Fruit fly (Drosophila melanogaster) whole organism, pupa: Measurements from ENCODE around the gene jumu.

Experiments used
- CG10348 ChIP-seq: fragments of 200-800 bp; sonication (Bioruptor generic); IDR thresholded peaks from 2 replicates; pipeline ENCODE4 v1.3.6; 2022; ENCODE audit warnings: missing biosample characterization, missing genetic modification characterization
- CG12605 ChIP-seq: fragments of 200-800 bp; sonication (Bioruptor generic); IDR thresholded peaks from 2 replicates; pipeline ENCODE4 v1.3.6; 2022; ENCODE audit warnings: missing biosample characterization, missing genetic modification characterization
- CG13204 ChIP-seq: fragments of 200-800 bp; sonication (Bioruptor generic); optimal IDR thresholded peaks from 2 replicates; lab custom pipeline; 2018; ENCODE audit warnings: missing biosample characterization, mild to moderate bottlenecking, missing genetic modification characterization, moderate library complexity
- CG14655 ChIP-seq: fragments of 200-800 bp; sonication (Bioruptor generic); optimal IDR thresholded peaks from 3 replicates; lab custom pipeline; 2017; ENCODE audit warnings: mild to moderate bottlenecking, missing biosample characterization, missing genetic modification reagents, missing genetic modification characterization
- CG15710 ChIP-seq: fragments of 200-800 bp; sonication (Bioruptor generic); optimal IDR thresholded peaks from 2 replicates; lab custom pipeline; 2018; ENCODE audit warnings: missing biosample characterization, mild to moderate bottlenecking, missing genetic modification characterization, moderate library complexity
- CG17806 ChIP-seq: fragments of 200-800 bp; sonication (Bioruptor generic); optimal IDR thresholded peaks from 2 replicates; lab custom pipeline; 2018; ENCODE audit warnings: missing biosample characterization, mild to moderate bottlenecking, missing genetic modification characterization, moderate library complexity
- CG32121 ChIP-seq: fragments of 200-800 bp; sonication (Bioruptor generic); IDR thresholded peaks from 2 replicates; pipeline ENCODE4 v1.3.6; 2022; ENCODE audit warnings: missing biosample characterization, missing genetic modification characterization
- CG34367 ChIP-seq: fragments of 200-800 bp; sonication (Bioruptor generic); optimal IDR thresholded peaks from 2 replicates; lab custom pipeline; 2018; ENCODE audit warnings: missing biosample characterization, mild to moderate bottlenecking, missing genetic modification characterization
- CG4496 ChIP-seq: fragments of 200-800 bp; sonication (Bioruptor generic); IDR thresholded peaks from 3 replicates; pipeline ENCODE4 v1.3.6; 2022; ENCODE audit warnings: missing biosample characterization, missing genetic modification characterization
- CG8159 ChIP-seq: fragments of 200-800 bp; sonication (Bioruptor generic); optimal IDR thresholded peaks from 3 replicates; lab custom pipeline; 2018; ENCODE audit warnings: missing biosample characterization, mild to moderate bottlenecking, missing genetic modification characterization, moderate library complexity
- CG8301 ChIP-seq: fragments of 200-800 bp; sonication (Bioruptor generic); optimal IDR thresholded peaks from 2 replicates; lab custom pipeline; 2018; ENCODE audit warnings: missing biosample characterization, mild to moderate bottlenecking, missing genetic modification characterization
- CG9948 ChIP-seq: fragments of 200-800 bp; sonication (Bioruptor generic); optimal IDR thresholded peaks from 2 replicates; lab custom pipeline; 2018; ENCODE audit warnings: missing biosample characterization, mild to moderate bottlenecking, missing genetic modification characterization, moderate library complexity
- D1 ChIP-seq: fragments of 200-800 bp; sonication (Bioruptor generic); optimal IDR thresholded peaks from 2 replicates; lab custom pipeline; 2018; ENCODE audit warnings: missing biosample characterization, mild to moderate bottlenecking, missing genetic modification characterization, moderate library complexity
- EcR ChIP-seq: fragments of 200-800 bp; sonication (Bioruptor generic); optimal IDR thresholded peaks from 3 replicates; lab custom pipeline; 2019; ENCODE audit warnings: missing biosample characterization, missing genetic modification characterization, mild to moderate bottlenecking, moderate library complexity, missing genetic modification reagents
- Ets98B ChIP-seq: fragments of 200-800 bp; sonication (Bioruptor generic); IDR thresholded peaks from 2 replicates; pipeline ENCODE4 v1.3.6; 2022; ENCODE audit warnings: missing biosample characterization, missing genetic modification characterization
- Pif1A ChIP-seq: fragments of 200-800 bp; sonication (Bioruptor generic); optimal IDR thresholded peaks from 3 replicates; lab custom pipeline; 2016; ENCODE audit warnings: missing biosample characterization, missing genetic modification characterization
- Pif1B ChIP-seq: fragments of 200-800 bp; sonication (Bioruptor generic); optimal IDR thresholded peaks from 3 replicates; lab custom pipeline; 2016; ENCODE audit warnings: missing biosample characterization, missing genetic modification characterization
- Snoo ChIP-seq: fragments of 200-800 bp; sonication (Bioruptor generic); optimal IDR thresholded peaks from 3 replicates; lab custom pipeline; 2017; ENCODE audit warnings: missing biosample characterization, mild to moderate bottlenecking, missing genetic modification characterization, inconsistent platforms
- fd96Ca ChIP-seq: fragments of 200-800 bp; sonication (Bioruptor generic); IDR thresholded peaks from 3 replicates; pipeline ENCODE4 v1.3.6; 2022; ENCODE audit warnings: missing biosample characterization, missing genetic modification characterization
- gl ChIP-seq: fragments of 200-800 bp; sonication (Bioruptor generic); optimal IDR thresholded peaks from 2 replicates; lab custom pipeline; 2018; ENCODE audit warnings: missing biosample characterization, mild to moderate bottlenecking, missing genetic modification characterization
- rn ChIP-seq: fragments of 200-800 bp; sonication (Bioruptor generic); IDR thresholded peaks from 2 replicates; pipeline ENCODE4 v1.3.6; 2022; ENCODE audit warnings: missing biosample characterization, missing genetic modification characterization

Gene jumu

dm6 chr3R:10393020-10393653, 43.2 kb downstream of the jumu start:
- TF ChIP-seq EcR (GFP tag; lab: Kevin White, UChicago) (peak; percentile 48), CG10348 (GFP tag; lab: Robert Waterston, UW) (no peak)

DNA sequence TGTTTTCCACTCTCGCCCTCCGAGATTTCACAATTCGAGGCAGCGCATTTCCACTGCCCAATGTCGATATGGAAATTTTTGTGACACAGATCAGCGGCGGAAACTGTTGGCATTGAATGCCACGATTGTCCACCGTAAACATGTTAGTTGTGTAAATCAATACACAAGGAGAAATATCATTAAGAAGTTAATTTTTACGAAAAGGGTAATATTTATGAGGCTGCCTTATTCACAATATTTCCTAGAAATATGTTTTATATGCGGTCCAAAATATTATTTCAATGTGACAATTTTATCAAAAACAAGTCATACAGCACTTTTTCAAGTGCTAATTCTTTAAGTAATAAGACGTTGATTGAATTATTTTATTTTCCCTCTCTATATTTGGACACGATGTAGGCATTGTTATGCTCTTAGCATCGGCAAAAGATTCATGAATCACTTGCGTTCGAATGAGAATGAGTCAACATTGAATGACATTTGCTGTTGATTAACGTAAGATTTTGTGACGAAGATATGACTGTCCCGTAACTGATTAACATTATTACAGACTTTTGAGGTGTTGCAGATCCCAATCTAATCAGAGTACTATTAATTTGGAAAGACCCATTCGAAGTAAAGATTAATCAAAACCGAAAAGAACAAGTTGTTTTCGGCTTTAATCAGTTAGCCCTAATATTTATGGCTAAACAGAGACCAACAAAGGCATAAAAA, 43.8 kb downstream of the jumu start:
- no peak for TF ChIP-seq Pif1A (GFP tag; lab: Kevin White, UChicago)
- peak; percentile 14 for TF ChIP-seq CG9948 (tag; lab: Kevin White, UChicago)
- no peak for TF ChIP-seq D1 (tag; lab: Kevin White, UChicago)
- TF ChIP-seq fd96Ca, result no peak
- no peak for TF ChIP-seq Pif1B (GFP tag; lab: Kevin White, UChicago)
- TF ChIP-seq CG10348 (GFP tag; lab: Robert Waterston, UW), result no peak
- no peak for TF ChIP-seq CG12605 (GFP tag; lab: Robert Waterston, UW)
- TF ChIP-seq CG8301, result no peak
- no peak for TF ChIP-seq EcR (GFP tag; lab: Kevin White, UChicago)
- no peak for TF ChIP-seq CG34367 (tag; lab: Kevin White, UChicago)
- TF ChIP-seq CG13204 (GFP tag; lab: Kevin White, UChicago), result no peak
- no peak for TF ChIP-seq CG14655 (GFP tag; lab: Kevin White, UChicago)
- no peak for TF ChIP-seq CG8159 (tag; lab: Kevin White, UChicago)
- TF ChIP-seq Snoo (tag; lab: Kevin White, UChicago), result no peak
- no peak for TF ChIP-seq gl (tag; lab: Kevin White, UChicago)
- peak; percentile 45; the same call in 1 of the 2 replicates for TF ChIP-seq CG32121 (GFP tag; lab: Robert Waterston, UW)
- TF ChIP-seq CG17806 (tag; lab: Kevin White, UChicago), result peak; percentile 28
- TF ChIP-seq CG4496 (GFP tag; lab: Robert Waterston, UW), result peak; percentile 59
- TF ChIP-seq rn (GFP tag; lab: Robert Waterston, UW), result no peak
- peak; percentile 23; the same call in 1 of the 2 replicates for TF ChIP-seq Ets98B (GFP tag; lab: Robert Waterston, UW)
- TF ChIP-seq CG15710 (tag; lab: Kevin White, UChicago), result peak; percentile 9

dm6 chr3R:10394368-10394770, 44.4 kb downstream of the jumu start:
- TF ChIP-seq CG32121 (GFP tag; lab: Robert Waterston, UW) (peak; percentile 60; the same call in 1 of the 2 replicates), Snoo (tag; lab: Kevin White, UChicago) (no peak)

- no peak for TF ChIP-seq Pif1B (GFP tag; lab: Kevin White, UChicago)
- no peak for TF ChIP-seq Ets98B (GFP tag; lab: Robert Waterston, UW)
- TF ChIP-seq EcR (GFP tag; lab: Kevin White, UChicago), result peak; percentile 57
- no peak for TF ChIP-seq CG13204 (GFP tag; lab: Kevin White, UChicago)
- TF ChIP-seq CG8159 (tag; lab: Kevin White, UChicago), result no peak
Measured at dm6 chr3R:10395233-10395815, 45.3 kb downstream of the jumu start.

DNA sequence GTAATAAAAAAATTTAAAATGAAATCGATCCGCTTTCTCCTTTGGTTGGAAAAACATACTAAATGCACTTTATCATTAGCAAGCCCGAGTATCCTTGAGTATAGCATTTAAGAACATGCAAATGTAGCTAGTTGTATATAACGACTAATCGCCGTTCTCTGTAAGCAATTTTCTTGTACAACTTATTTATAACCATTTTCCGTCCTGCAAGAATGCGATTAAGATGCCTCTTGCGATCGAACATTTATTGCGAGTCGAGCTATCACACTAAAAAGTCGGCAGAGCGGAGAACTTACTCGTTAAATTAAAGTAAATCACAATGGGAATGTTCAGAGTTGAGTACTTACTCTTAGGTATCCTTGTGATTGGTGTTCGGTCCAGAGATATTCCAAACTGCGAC, 50.8 kb downstream of the jumu start, which contains the start of gene mthl11:
TSS of gene mthl11 (plus strand) at position 301 of the 400 bp plus-strand sequence.
- TF ChIP-seq CG34367 (tag; lab: Kevin White, UChicago) (no peak), fd96Ca (no peak), CG17806 (tag; lab: Kevin White, UChicago) (no peak), D1 (tag; lab: Kevin White, UChicago) (no peak), CG13204 (GFP tag; lab: Kevin White, UChicago) (no peak), CG15710 (tag; lab: Kevin White, UChicago) (no peak), gl (tag; lab: Kevin White, UChicago) (no peak), EcR (GFP tag; lab: Kevin White, UChicago) (no peak), CG8159 (tag; lab: Kevin White, UChicago) (no peak), rn (GFP tag; lab: Robert Waterston, UW) (no peak), CG4496 (GFP tag; lab: Robert Waterston, UW) (no peak), CG12605 (GFP tag; lab: Robert Waterston, UW) (no peak), Ets98B (GFP tag; lab: Robert Waterston, UW) (no peak), Snoo (tag; lab: Kevin White, UChicago) (no peak), CG9948 (tag; lab: Kevin White, UChicago) (no peak), CG8301 (no peak), CG10348 (GFP tag; lab: Robert Waterston, UW) (no peak), CG32121 (GFP tag; lab: Robert Waterston, UW) (no peak)
- TF ChIP-seq, all 21 proteins: peak for 0

- no peak for TF ChIP-seq CG34367 (tag; lab: Kevin White, UChicago)
- TF ChIP-seq Pif1A (GFP tag; lab: Kevin White, UChicago), result no peak
- TF ChIP-seq gl (tag; lab: Kevin White, UChicago), result no peak
- no peak for TF ChIP-seq CG10348 (GFP tag; lab: Robert Waterston, UW)
- no peak for TF ChIP-seq fd96Ca
- TF ChIP-seq, all 21 proteins: peak for 0
Measured at dm6 chr3R:10403940-10404339, 54.0 kb downstream of the jumu start.
